Fruit fly (Drosophila melanogaster): Measurements from ENCODE around the gene mtg.

mtg gene

dm6 chr3R:8233864-8234263, 16.4 kb upstream of the mtg start (continued):
- TF ChIP-seq CG13287 (GFP tag; IDR thresholded peaks at IDR 0.05; ENCODE audit: partially characterized antibody) (no peak), CG5180 (GFP tag; optimal IDR thresholded peaks at IDR 0.05) (no peak), CG4617 (GFP tag; optimal IDR thresholded peaks at IDR 0.05; ENCODE audit: borderline replicate concordance) (no peak), org-1 (GFP tag; optimal IDR thresholded peaks at IDR 0.05) (peak; percentile 15), ewg (GFP tag; optimal IDR thresholded peaks at IDR 0.05) (no peak), CG9876 (GFP tag; optimal IDR thresholded peaks at IDR 0.05) (no peak), Atf3 (GFP tag; optimal IDR thresholded peaks at IDR 0.05) (no peak), cato (GFP tag; optimal IDR thresholded peaks at IDR 0.05; ENCODE audit: borderline replicate concordance) (no peak), CG6854 (GFP tag; optimal IDR thresholded peaks at IDR 0.05) (no peak), odd (GFP tag; optimal IDR thresholded peaks at IDR 0.05) (peak; percentile 12), TFAM (GFP tag; optimal IDR thresholded peaks at IDR 0.05) (no peak), nerfin-2 (GFP tag; IDR thresholded peaks at IDR 0.05; ENCODE audit: partially characterized antibody) (no peak), CG13296 (GFP tag; optimal IDR thresholded peaks at IDR 0.05) (no peak), z (GFP tag; IDR thresholded peaks at IDR 0.05) (no peak), CG7928 (GFP tag; optimal IDR thresholded peaks at IDR 0.05) (no peak), MTF-1 (GFP tag; optimal IDR thresholded peaks at IDR 0.05; ENCODE audit: borderline replicate concordance) (no peak), Sry-β (GFP tag; optimal IDR thresholded peaks at IDR 0.05) (no peak), NFAT (GFP tag; IDR thresholded peaks at IDR 0.05) (no peak), sima (GFP tag; optimal IDR thresholded peaks at IDR 0.05) (no peak), grn (GFP tag; optimal IDR thresholded peaks at IDR 0.05) (no peak), tap (tag; optimal IDR thresholded peaks at IDR 0.05) (no peak), sqz (GFP tag; optimal IDR thresholded peaks at IDR 0.05) (no peak), nau (GFP tag; optimal IDR thresholded peaks at IDR 0.05) (no peak), cas (GFP tag; IDR thresholded peaks at IDR 0.05) (no peak), CG17829 (tag; optimal IDR thresholded peaks at IDR 0.05) (no peak), lbe (GFP tag; optimal IDR thresholded peaks at IDR 0.05) (no peak), trem (tag; optimal IDR thresholded peaks at IDR 0.05) (no peak), prd (optimal IDR thresholded peaks at IDR 0.05) (no peak), prd (GFP tag; IDR thresholded peaks at IDR 0.05) (peak; percentile 16; the same call in 1 of the 3 replicates), tll (GFP tag; optimal IDR thresholded peaks at IDR 0.05) (no peak), psq (GFP tag; optimal IDR thresholded peaks at IDR 0.05) (no peak), CG10565 (GFP tag; optimal IDR thresholded peaks at IDR 0.05) (no peak), CG15011 (GFP tag; optimal IDR thresholded peaks at IDR 0.05) (no peak), pb (GFP tag; optimal IDR thresholded peaks at IDR 0.05) (no peak), CG7839 (tag; optimal IDR thresholded peaks at IDR 0.05) (no peak), CG3281 (GFP tag; optimal IDR thresholded peaks at IDR 0.05) (no peak), Side (GFP tag; optimal IDR thresholded peaks at IDR 0.05) (no peak), CG8281 (tag; optimal IDR thresholded peaks at IDR 0.05) (no peak), stc (GFP tag; IDR thresholded peaks at IDR 0.05) (0 out of 2 replicates have a peak, but pooled peaks have one; percentile 30), CG30431 (GFP tag; optimal IDR thresholded peaks at IDR 0.05) (no peak), pros (GFP tag; optimal IDR thresholded peaks at IDR 0.05) (no peak), CG11695 (GFP tag; IDR thresholded peaks at IDR 0.05) (no peak), CG3838 (GFP tag; optimal IDR thresholded peaks at IDR 0.05) (no peak), CG8290 (GFP tag; optimal IDR thresholded peaks at IDR 0.05) (no peak), CG8290 (tag; optimal IDR thresholded peaks at IDR 0.05) (peak in 1 of 2 experiments; percentile 11), run (tag; optimal IDR thresholded peaks at IDR 0.05) (no peak), CG31441 (GFP tag; IDR thresholded peaks at IDR 0.05) (peak; percentile 8; the same call in 1 of the 2 replicates), CG10209 (GFP tag; optimal IDR thresholded peaks at IDR 0.05) (peak; percentile 19), NK7.1 (GFP tag; optimal IDR thresholded peaks at IDR 0.05) (no peak), CG13424 (tag; optimal IDR thresholded peaks at IDR 0.05) (no peak), CG15073 (GFP tag; optimal IDR thresholded peaks at IDR 0.05) (no peak), CG4820 (GFP tag; optimal IDR thresholded peaks at IDR 0.05) (no peak)

Measured in whole organism, embryonic.